Worm (Caenorhabditis elegans) whole organism, young adult: Measurements from ENCODE around the gene C07D8.5.
"Not testable (repeated sequence)": the region's sequence is repeated elsewhere in the genome, so short reads cannot be mapped to it uniquely, and the experiment has no call there.

Experiments used
- B0261.1 ChIP-seq: sonication (generic microtip); optimal IDR thresholded peaks from 2 replicates; lab custom pipeline; 2016; ENCODE audit warnings: mild to moderate bottlenecking, missing genetic modification characterization, moderate library complexity, missing compliant biosample characterization
- B0336.3 ChIP-seq: fragments of 200-800 bp; sonication (Bioruptor generic); IDR thresholded peaks from 2 replicates; pipeline ENCODE4 v1.3.6; 2022; ENCODE audit warnings: missing genetic modification characterization, missing compliant biosample characterization
- C06A6.2 ChIP-seq: fragments of 200-800 bp; sonication (Bioruptor generic); conservative IDR thresholded peaks from 2 replicates; pipeline ENCODE4 v1.3.6; 2022; ENCODE audit warnings: missing genetic modification characterization, missing compliant biosample characterization
- F33H1.4 ChIP-seq: fragments of 200-800 bp; sonication (Bioruptor generic); IDR thresholded peaks from 2 replicates; pipeline ENCODE4 v1.3.6; 2022; ENCODE audit warnings: missing genetic modification reagents, missing genetic modification characterization, missing compliant biosample characterization
- F52B5.7 ChIP-seq: sonication (generic microtip); optimal IDR thresholded peaks from 2 replicates; lab custom pipeline; 2016; ENCODE audit warnings: mild to moderate bottlenecking, missing genetic modification characterization, missing compliant biosample characterization
- K11D2.4 ChIP-seq: fragments of 200-800 bp; sonication (Bioruptor generic); IDR thresholded peaks from 2 replicates; pipeline ENCODE4 v1.3.6; 2022; ENCODE audit warnings: missing genetic modification reagents, missing genetic modification characterization, missing compliant biosample characterization
- T26A5.8 ChIP-seq: sonication (generic microtip); optimal IDR thresholded peaks from 2 replicates; lab custom pipeline; 2016; ENCODE audit warnings: missing genetic modification characterization, missing compliant biosample characterization
- Y53G8AR.9 ChIP-seq: fragments of 200-800 bp; sonication (Bioruptor generic); conservative IDR thresholded peaks from 2 replicates; pipeline ENCODE4 v1.3.6; 2022; ENCODE audit warnings: missing genetic modification reagents, missing genetic modification characterization, missing compliant biosample characterization
- atf-7 ChIP-seq: sonication (generic microtip); optimal IDR thresholded peaks from 2 replicates; lab custom pipeline; 2017; ENCODE audit warnings: mild to moderate bottlenecking, missing genetic modification characterization, missing compliant biosample characterization
- ceh-58 ChIP-seq: fragments of 200-800 bp; sonication (Bioruptor generic); IDR thresholded peaks from 2 replicates; pipeline ENCODE4 v1.3.6; 2022; ENCODE audit warnings: missing genetic modification characterization, missing compliant biosample characterization
- ceh-91 ChIP-seq: fragments of 200-800 bp; sonication (Bioruptor generic); IDR thresholded peaks from 2 replicates; pipeline ENCODE4 v1.3.6; 2022; ENCODE audit warnings: missing genetic modification reagents, missing genetic modification characterization, missing compliant biosample characterization
- chd-7 ChIP-seq: sonication (generic microtip); optimal IDR thresholded peaks from 2 replicates; lab custom pipeline; 2016; ENCODE audit warnings: mild to moderate bottlenecking, missing genetic modification characterization, moderate library complexity, missing compliant biosample characterization
- egl-44 ChIP-seq: fragments of 200-800 bp; sonication (Bioruptor generic); IDR thresholded peaks from 2 replicates; pipeline ENCODE4 v1.3.6; 2022; ENCODE audit warnings: missing genetic modification reagents, missing genetic modification characterization, missing compliant biosample characterization
- ets-4 ChIP-seq: fragments of 200-800 bp; sonication (Bioruptor generic); optimal IDR thresholded peaks from 2 replicates; lab custom pipeline; 2018; ENCODE audit warnings: mild to moderate bottlenecking, missing genetic modification characterization, missing compliant biosample characterization
- hlh-12 ChIP-seq: sonication (generic microtip); optimal IDR thresholded peaks from 2 replicates; lab custom pipeline; 2016; ENCODE audit warnings: missing genetic modification characterization, missing compliant biosample characterization
- hsf-1 ChIP-seq: fragments of 200-800 bp; sonication (Bioruptor generic); IDR thresholded peaks from 2 replicates; pipeline ENCODE4 v1.3.6; 2022; ENCODE audit warnings: missing genetic modification reagents, missing genetic modification characterization, missing compliant biosample characterization
- lag-1 ChIP-seq: fragments of 200-800 bp; sonication (Bioruptor generic); IDR thresholded peaks from 2 replicates; pipeline ENCODE4 v1.3.6; 2022; ENCODE audit warnings: missing genetic modification reagents, missing genetic modification characterization, missing compliant biosample characterization
- lin-35 ChIP-seq, 3 experiments: fragments of 150-350 bp in 2 of 3; sonication (generic microtip) in 1 of 3; optimal IDR thresholded peaks; 2 replicates each; lab custom pipeline; 2014 to 2018; ENCODE audit warnings: missing biosample characterization in 3 of 3, missing genetic modification characterization in 3 of 3, missing genetic modification reagents in 3 of 3
- lsl-1 ChIP-seq: fragments of 200-800 bp; sonication (Bioruptor generic); optimal IDR thresholded peaks from 2 replicates; lab custom pipeline; 2018; ENCODE audit warnings: mild to moderate bottlenecking, missing genetic modification characterization, moderate library complexity, missing compliant biosample characterization
- madf-8 ChIP-seq: fragments of 200-800 bp; sonication (Bioruptor generic); conservative IDR thresholded peaks from 2 replicates; pipeline ENCODE4 v1.3.6; 2022; ENCODE audit warnings: missing genetic modification reagents, missing genetic modification characterization, missing compliant biosample characterization
- mes-4 ChIP-seq: sonication (generic microtip); optimal IDR thresholded peaks from 2 replicates; lab custom pipeline; 2016; ENCODE audit warnings: missing genotype, missing genetic modification characterization, missing compliant biosample characterization
- nfyb-1 ChIP-seq: fragments of 200-800 bp; sonication (Bioruptor generic); IDR thresholded peaks from 2 replicates; pipeline ENCODE4 v1.3.6; 2022; ENCODE audit warnings: missing genetic modification reagents, missing genetic modification characterization, missing compliant biosample characterization
- nhr-80 ChIP-seq: sonication (generic microtip); optimal IDR thresholded peaks from 2 replicates; lab custom pipeline; 2016; ENCODE audit warnings: missing genetic modification characterization, missing compliant biosample characterization
- rec-8 ChIP-seq, 2 experiments: sonication (generic microtip); optimal IDR thresholded peaks; 2 replicates each; lab custom pipeline; 2016; ENCODE audit warnings: mild to moderate bottlenecking in 2 of 2, missing genetic modification characterization in 2 of 2, missing genetic modification reagents in 2 of 2, missing genotype in 2 of 2, missing biosample characterization in 1 of 2, missing compliant biosample characterization in 1 of 2, moderate library complexity in 1 of 2
- repo-1 ChIP-seq: sonication (generic microtip); optimal IDR thresholded peaks from 2 replicates; lab custom pipeline; 2017; ENCODE audit warnings: mild to moderate bottlenecking, missing genetic modification characterization, missing compliant biosample characterization
- snpc-1.1 ChIP-seq: sonication (generic microtip); optimal IDR thresholded peaks from 2 replicates; lab custom pipeline; 2017; ENCODE audit warnings: missing genetic modification characterization, mild to moderate bottlenecking, missing compliant biosample characterization, antibody characterized with exemption, moderate library complexity, missing genotype, missing genetic modification reagents; ENCODE audit not compliant: insufficient read depth
- snpc-1.3 ChIP-seq: sonication (generic microtip); optimal IDR thresholded peaks from 2 replicates; lab custom pipeline; 2017; ENCODE audit warnings: missing genetic modification characterization, mild to moderate bottlenecking, missing compliant biosample characterization, antibody characterized with exemption, moderate library complexity, missing genotype, missing genetic modification reagents; ENCODE audit not compliant: insufficient read depth
- snpc-3.4 ChIP-seq: sonication (generic microtip); optimal IDR thresholded peaks from 2 replicates; lab custom pipeline; 2017; ENCODE audit warnings: missing genetic modification characterization, mild to moderate bottlenecking, missing compliant biosample characterization, antibody characterized with exemption, moderate library complexity, missing genotype, missing genetic modification reagents
- snpc-4 ChIP-seq, 5 experiments: fragments of 150-350 bp in 1 of 5; sonication (generic microtip) in 4 of 5; optimal IDR thresholded peaks; 2 replicates each; lab custom pipeline; 2014 to 2018; ENCODE audit warnings: missing genetic modification characterization in 5 of 5, missing biosample characterization in 3 of 5, antibody characterized with exemption in 2 of 5, mild to moderate bottlenecking in 2 of 5, missing compliant biosample characterization in 2 of 5, missing genotype in 2 of 5, moderate library complexity in 2 of 5, missing genetic modification reagents in 1 of 5
- sptf-2 ChIP-seq: fragments of 200-800 bp; sonication (Bioruptor generic); optimal IDR thresholded peaks from 2 replicates; lab custom pipeline; 2018; ENCODE audit warnings: mild to moderate bottlenecking, missing genetic modification characterization, missing compliant biosample characterization
- tbp1 ChIP-seq: fragments of 200-800 bp; sonication (Bioruptor generic); optimal IDR thresholded peaks from 2 replicates; lab custom pipeline; 2018; ENCODE audit warnings: mild to moderate bottlenecking, missing genetic modification characterization, missing compliant biosample characterization
- tbx-9 ChIP-seq: sonication (generic microtip); optimal IDR thresholded peaks from 2 replicates; lab custom pipeline; 2016; ENCODE audit warnings: borderline replicate concordance, missing genetic modification characterization, inconsistent platforms, missing compliant biosample characterization
- unc-62 ChIP-seq: fragments of 150-350 bp; optimal IDR thresholded peaks from 2 replicates; lab custom pipeline; 2014; ENCODE audit warnings: missing biosample characterization, missing genetic modification reagents, missing genetic modification characterization
- xnd-1 ChIP-seq: sonication (generic microtip); optimal IDR thresholded peaks from 2 replicates; lab custom pipeline; 2016; ENCODE audit warnings: missing genotype, missing genetic modification reagents, missing genetic modification characterization, missing compliant biosample characterization
- ztf-18 ChIP-seq: sonication (generic microtip); optimal IDR thresholded peaks from 2 replicates; lab custom pipeline; 2016; ENCODE audit warnings: missing genotype, mild to moderate bottlenecking, missing genetic modification characterization, missing compliant biosample characterization
- ztf-22 ChIP-seq: fragments of 200-800 bp; sonication (Bioruptor generic); optimal IDR thresholded peaks from 2 replicates; lab custom pipeline; 2018; ENCODE audit warnings: mild to moderate bottlenecking, missing genetic modification characterization, moderate library complexity, missing compliant biosample characterization
- ztf-26 ChIP-seq: sonication (generic microtip); optimal IDR thresholded peaks from 2 replicates; lab custom pipeline; 2017; ENCODE audit warnings: missing genetic modification characterization, missing compliant biosample characterization
- ztf-28 ChIP-seq: fragments of 200-800 bp; sonication (Bioruptor generic); IDR thresholded peaks from 2 replicates; pipeline ENCODE4 v1.3.6; 2022; ENCODE audit warnings: missing genetic modification reagents, missing genetic modification characterization, missing compliant biosample characterization
- ztf-3 ChIP-seq: fragments of 200-800 bp; sonication (Bioruptor generic); optimal IDR thresholded peaks from 2 replicates; lab custom pipeline; 2018; ENCODE audit warnings: mild to moderate bottlenecking, missing genetic modification characterization, missing compliant biosample characterization

Gene C07D8.5

ce11 chrX:7343218-7343617, 629 bp upstream of the C07D8.5 start:
- no peak for TF ChIP-seq lin-35 (GFP tag; optimal IDR thresholded peaks at IDR 0.05; lab: Kevin White, UChicago)
- TF ChIP-seq F33H1.4 (GFP tag; lab: Robert Waterston, UW): no peak
- peak; percentile 19 for TF ChIP-seq nhr-80 (tag; lab: Kevin White, UChicago)

- not testable (repeated sequence) for TF ChIP-seq lag-1 (GFP tag; lab: Robert Waterston, UW); xnd-1 (tag; lab: Kevin White, UChicago); T26A5.8 (tag; lab: Kevin White, UChicago)
Measured at ce11 chrX:7365267-7365666, 21.4 kb downstream of the C07D8.5 start, which contains the start of gene C56G3.2. Gene C56G3.2, plus strand, starts transcription at chrX:7365567.

ce11 chrX:7369770-7370169, 25.9 kb downstream of the C07D8.5 start:
- no peak for TF ChIP-seq ztf-28 (GFP tag; lab: Robert Waterston, UW)
- no peak for TF ChIP-seq Y53G8AR.9 (GFP tag; lab: Robert Waterston, UW)
- TF ChIP-seq hsf-1 (GFP tag; lab: Robert Waterston, UW): no peak
- TF ChIP-seq F52B5.7 (tag; lab: Kevin White, UChicago): no peak
- TF ChIP-seq ztf-18 (tag; lab: Kevin White, UChicago): no peak
- TF ChIP-seq B0336.3: no peak
- no peak for TF ChIP-seq ztf-3 (GFP tag; lab: Kevin White, UChicago)
- TF ChIP-seq ets-4: no peak
- TF ChIP-seq nfyb-1 (GFP tag; lab: Robert Waterston, UW): no peak
- no peak for TF ChIP-seq tbx-9 (tag; lab: Kevin White, UChicago)
- TF ChIP-seq snpc-3.4 (tag; lab: Kevin White, UChicago): no peak
- no peak for TF ChIP-seq snpc-1.3 (tag; lab: Kevin White, UChicago)
- TF ChIP-seq chd-7 (tag; lab: Kevin White, UChicago): no peak
- TF ChIP-seq repo-1 (tag; lab: Kevin White, UChicago): no peak

- TF ChIP-seq ceh-91 (GFP tag; lab: Robert Waterston, UW): no peak
- no peak for TF ChIP-seq egl-44 (GFP tag; lab: Robert Waterston, UW)
Measured at ce11 chrX:7371945-7372344, 28.1 kb downstream of the C07D8.5 start.

ce11 chrX:7376941-7377340, 33.1 kb downstream of the C07D8.5 start, which contains the start of gene npr-8:
Gene npr-8, plus strand, starts transcription at chrX:7377302.
- TF ChIP-seq snpc-4 (GFP tag; optimal IDR thresholded peaks at IDR 0.05; lab: Kevin White, UChicago) (no peak), snpc-4 (tag; optimal IDR thresholded peaks at IDR 0.05; lab: Kevin White, UChicago) (no peak), C06A6.2 (no peak)

- no peak for TF ChIP-seq ztf-3 (GFP tag; lab: Kevin White, UChicago)
- no peak for TF ChIP-seq C06A6.2
- peak; percentile 55; the same call in 1 of the 2 replicates for TF ChIP-seq nfyb-1 (GFP tag; lab: Robert Waterston, UW)
- TF ChIP-seq ztf-26 (tag; lab: Kevin White, UChicago): no peak
- peak; percentile 72 for TF ChIP-seq B0261.1 (tag; lab: Kevin White, UChicago)
- no peak for TF ChIP-seq lsl-1
- TF ChIP-seq K11D2.4 (GFP tag; lab: Robert Waterston, UW): no peak
- TF ChIP-seq madf-8 (GFP tag; lab: Robert Waterston, UW): no peak
- no peak for TF ChIP-seq unc-62 (GFP tag; lab: Kevin White, UChicago)
- no peak for TF ChIP-seq snpc-1.1 (tag; lab: Kevin White, UChicago)
- TF ChIP-seq hlh-12 (tag; lab: Kevin White, UChicago): no peak
- peak in 1 of 2 experiments; percentile 26 for TF ChIP-seq rec-8 (tag; optimal IDR thresholded peaks at IDR 0.05; lab: Kevin White, UChicago)
- TF ChIP-seq ceh-58 (GFP tag; lab: Robert Waterston, UW): no peak
- TF ChIP-seq ztf-22 (GFP tag; lab: Kevin White, UChicago): no peak
- no peak for TF ChIP-seq lin-35 (GFP tag; optimal IDR thresholded peaks at IDR 0.05; lab: Kevin White, UChicago)
- TF ChIP-seq atf-7: peak; percentile 8
- no peak for TF ChIP-seq repo-1 (tag; lab: Kevin White, UChicago)
- TF ChIP-seq tbp1 (GFP tag; lab: Kevin White, UChicago): peak; percentile 87
- TF ChIP-seq sptf-2 (GFP tag; lab: Kevin White, UChicago): peak; percentile 39
- TF ChIP-seq mes-4 (tag; lab: Kevin White, UChicago): peak; percentile 31
Measured at ce11 chrX:7378608-7379007, 34.8 kb downstream of the C07D8.5 start.
